Worm (Caenorhabditis elegans) whole organism, late embryonic: ENCODE data around the gene set-12.

Source experiments
- C08G9.2 ChIP-seq: sonication (generic microtip); optimal IDR thresholded peaks from 2 replicates; lab custom pipeline; 2016; ENCODE audit warnings: mild to moderate bottlenecking, missing genetic modification characterization, moderate library complexity, missing compliant biosample characterization
- C38D4.7 ChIP-seq: fragments of 200-800 bp; sonication (Bioruptor generic); optimal IDR thresholded peaks from 2 replicates; lab custom pipeline; 2018; ENCODE audit warnings: mild to moderate bottlenecking, missing genetic modification characterization, moderate library complexity, missing compliant biosample characterization
- K09A11.1 ChIP-seq: sonication (generic microtip); optimal IDR thresholded peaks from 2 replicates; lab custom pipeline; 2017; ENCODE audit warnings: antibody characterized with exemption, mild to moderate bottlenecking, missing genetic modification characterization, missing compliant biosample characterization; ENCODE audit not compliant: insufficient read depth
- ahr-1 ChIP-seq: sonication (generic microtip); optimal IDR thresholded peaks from 2 replicates; lab custom pipeline; 2016; ENCODE audit warnings: missing genetic modification characterization, missing compliant biosample characterization
- ceh-22 ChIP-seq: sonication (generic microtip); optimal IDR thresholded peaks from 2 replicates; lab custom pipeline; 2017; ENCODE audit warnings: missing biosample characterization, missing genetic modification characterization
- ceh-30 ChIP-seq: fragments of 150-350 bp; optimal IDR thresholded peaks from 2 replicates; lab custom pipeline; 2014; ENCODE audit warnings: missing biosample characterization, missing genetic modification characterization
- ceh-45 ChIP-seq: fragments of 200-800 bp; sonication (Bioruptor generic); IDR thresholded peaks from 2 replicates; pipeline ENCODE4 v1.3.6; 2022; ENCODE audit warnings: missing genetic modification reagents, missing genetic modification characterization, missing compliant biosample characterization
- ceh-48 ChIP-seq: sonication (generic microtip); optimal IDR thresholded peaks from 2 replicates; lab custom pipeline; 2016; ENCODE audit warnings: missing genetic modification characterization, inconsistent platforms, missing compliant biosample characterization
- ceh-6 ChIP-seq: fragments of 200-800 bp; sonication (Bioruptor generic); optimal IDR thresholded peaks from 2 replicates; lab custom pipeline; 2018; ENCODE audit warnings: mild to moderate bottlenecking, missing genetic modification characterization, missing compliant biosample characterization
- ceh-9 ChIP-seq: sonication (generic microtip); optimal IDR thresholded peaks from 2 replicates; lab custom pipeline; 2016; ENCODE audit warnings: mild to moderate bottlenecking, missing genetic modification characterization, inconsistent platforms, missing compliant biosample characterization
- dve-1 ChIP-seq: sonication (generic microtip); optimal IDR thresholded peaks from 2 replicates; lab custom pipeline; 2017; ENCODE audit warnings: antibody characterized with exemption, mild to moderate bottlenecking, missing genetic modification characterization, missing compliant biosample characterization
- elt-2 ChIP-seq: sonication (generic microtip); optimal IDR thresholded peaks from 2 replicates; lab custom pipeline; 2016; ENCODE audit warnings: missing genetic modification reagents, missing genetic modification characterization, missing compliant biosample characterization
- elt-4 ChIP-seq: sonication (generic microtip); optimal IDR thresholded peaks from 2 replicates; lab custom pipeline; 2016; ENCODE audit warnings: missing genetic modification characterization, missing compliant biosample characterization
- eyg-1 ChIP-seq: sonication (generic microtip); optimal IDR thresholded peaks from 2 replicates; lab custom pipeline; 2016; ENCODE audit warnings: missing genotype, missing genetic modification characterization, missing compliant biosample characterization
- gmeb-2 ChIP-seq: sonication (generic microtip); optimal IDR thresholded peaks from 2 replicates; lab custom pipeline; 2016; ENCODE audit warnings: missing genetic modification characterization, inconsistent platforms, missing compliant biosample characterization
- hlh-13 ChIP-seq: fragments of 200-800 bp; sonication (Bioruptor generic); optimal IDR thresholded peaks from 2 replicates; lab custom pipeline; 2018; ENCODE audit warnings: mild to moderate bottlenecking, missing genetic modification characterization, missing compliant biosample characterization
- hlh-30 ChIP-seq: sonication (generic microtip); optimal IDR thresholded peaks from 2 replicates; lab custom pipeline; 2017; ENCODE audit warnings: antibody characterized with exemption, missing genetic modification characterization, missing compliant biosample characterization; ENCODE audit not compliant: insufficient read depth
- hlh-6 ChIP-seq: sonication (generic microtip); optimal IDR thresholded peaks from 2 replicates; lab custom pipeline; 2016; ENCODE audit warnings: missing genotype, missing genetic modification characterization, missing compliant biosample characterization
- hlh-8 ChIP-seq: sonication (generic microtip); optimal IDR thresholded peaks from 2 replicates; lab custom pipeline; 2016; ENCODE audit warnings: missing genotype, missing genetic modification characterization, missing compliant biosample characterization
- lim-6 ChIP-seq: sonication (generic microtip); optimal IDR thresholded peaks from 2 replicates; lab custom pipeline; 2016; ENCODE audit warnings: missing genetic modification characterization, missing compliant biosample characterization
- madf-2 ChIP-seq: sonication (generic microtip); optimal IDR thresholded peaks from 2 replicates; lab custom pipeline; 2017; ENCODE audit warnings: missing genetic modification characterization, missing compliant biosample characterization
- mec-3 ChIP-seq: sonication (generic microtip); optimal IDR thresholded peaks from 2 replicates; lab custom pipeline; 2016; ENCODE audit warnings: borderline replicate concordance, missing genetic modification characterization, missing compliant biosample characterization
- nfya-1 ChIP-seq: sonication (generic microtip); optimal IDR thresholded peaks from 2 replicates; lab custom pipeline; 2017; ENCODE audit warnings: missing genetic modification characterization, mild to moderate bottlenecking, missing compliant biosample characterization, antibody characterized with exemption, moderate library complexity
- nhr-11 ChIP-seq: fragments of 150-350 bp; optimal IDR thresholded peaks from 2 replicates; lab custom pipeline; 2014; ENCODE audit warnings: missing biosample characterization, missing genetic modification characterization
- odd-2 ChIP-seq: sonication (generic microtip); optimal IDR thresholded peaks from 2 replicates; lab custom pipeline; 2017; ENCODE audit warnings: antibody characterized with exemption, mild to moderate bottlenecking, missing genetic modification characterization, missing compliant biosample characterization
- pag-3 ChIP-seq: sonication (generic microtip); optimal IDR thresholded peaks from 2 replicates; lab custom pipeline; 2016; ENCODE audit warnings: missing compliant biosample characterization, missing genetic modification characterization, borderline replicate concordance
- pat-9 ChIP-seq: fragments of 200-800 bp; sonication (Bioruptor generic); optimal IDR thresholded peaks from 2 replicates; lab custom pipeline; 2018; ENCODE audit warnings: mild to moderate bottlenecking, missing genetic modification characterization, moderate library complexity, missing compliant biosample characterization
- pha-4 ChIP-seq: fragments of 150-350 bp; optimal IDR thresholded peaks from 2 replicates; lab custom pipeline; 2018; ENCODE audit warnings: missing biosample characterization, missing genetic modification reagents, missing genetic modification characterization
- pqm-1 ChIP-seq: sonication (generic microtip); optimal IDR thresholded peaks from 2 replicates; lab custom pipeline; 2016; ENCODE audit warnings: missing genetic modification characterization, missing compliant biosample characterization
- pros-1 ChIP-seq: fragments of 150-350 bp; optimal IDR thresholded peaks from 2 replicates; lab custom pipeline; 2014; ENCODE audit warnings: missing biosample characterization, missing genetic modification reagents, missing genetic modification characterization
- ref-2 ChIP-seq: sonication (generic microtip); optimal IDR thresholded peaks from 2 replicates; lab custom pipeline; 2016; ENCODE audit warnings: missing genetic modification characterization, missing compliant biosample characterization
- sdc-2 ChIP-seq: sonication (generic microtip); optimal IDR thresholded peaks from 2 replicates; lab custom pipeline; 2016; ENCODE audit warnings: missing genotype, missing genetic modification characterization, missing compliant biosample characterization
- sox-2 ChIP-seq: fragments of 200-800 bp; sonication (Bioruptor generic); IDR thresholded peaks from 2 replicates; pipeline ENCODE4 v1.3.6; 2022; ENCODE audit warnings: missing genetic modification reagents, missing genetic modification characterization, missing compliant biosample characterization
- syd-9 ChIP-seq: sonication (generic microtip); optimal IDR thresholded peaks from 2 replicates; lab custom pipeline; 2016; ENCODE audit warnings: mild to moderate bottlenecking, missing genetic modification characterization, moderate library complexity, missing compliant biosample characterization
- tbx-2 ChIP-seq: sonication (generic microtip); optimal IDR thresholded peaks from 2 replicates; lab custom pipeline; 2016; ENCODE audit warnings: missing genetic modification characterization, missing compliant biosample characterization
- unc-3 ChIP-seq, 2 experiments: fragments of 200-800 bp in 1 of 2; sonication (Bioruptor generic) in 1 of 2; sonication (generic microtip) in 1 of 2; conservative IDR thresholded peaks in 1 of 2; optimal IDR thresholded peaks in 1 of 2; 2 replicates each; pipeline versions ENCODE4 v1.3.6 to Lab custom; 2016 to 2022; ENCODE audit warnings: missing compliant biosample characterization in 2 of 2, missing genetic modification characterization in 2 of 2, missing genetic modification reagents in 1 of 2
- unc-42 ChIP-seq: sonication (generic microtip); optimal IDR thresholded peaks from 2 replicates; lab custom pipeline; 2016; ENCODE audit warnings: missing genotype, missing genetic modification characterization, missing compliant biosample characterization
- unc-55 ChIP-seq: sonication (generic microtip); optimal IDR thresholded peaks from 2 replicates; lab custom pipeline; 2017; ENCODE audit warnings: missing biosample characterization, missing genetic modification reagents, missing genetic modification characterization
- unc-86 ChIP-seq: sonication (generic microtip); optimal IDR thresholded peaks from 2 replicates; lab custom pipeline; 2016; ENCODE audit warnings: missing genetic modification characterization, missing compliant biosample characterization
- zip-5 ChIP-seq: sonication (generic microtip); optimal IDR thresholded peaks from 2 replicates; lab custom pipeline; 2016; ENCODE audit warnings: missing genetic modification characterization, missing compliant biosample characterization

Gene set-12

DNA sequence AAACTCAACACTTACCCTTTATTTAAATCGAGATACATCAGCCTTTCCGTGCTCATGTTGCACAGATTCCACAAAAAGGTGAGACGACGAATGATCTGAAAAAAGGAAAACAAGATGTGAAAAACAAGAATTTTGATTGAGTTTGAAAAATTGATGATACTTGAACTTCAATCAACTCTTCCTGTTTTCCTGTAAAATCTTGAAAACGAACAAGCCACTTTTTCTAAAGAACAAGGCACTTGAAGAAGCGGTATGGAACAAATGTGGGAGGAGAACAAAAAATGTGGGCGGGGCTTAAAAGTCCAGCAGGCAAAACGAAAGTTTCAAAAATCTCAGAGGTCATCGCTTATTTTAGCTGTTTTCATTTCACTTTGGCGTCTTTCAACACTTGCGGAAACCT is 29.0 kb downstream of the set-12 start, which contains the start of gene kvs-1:
Gene kvs-1, minus strand, starts transcription at position 101 of the 400 bp plus-strand sequence.
- TF ChIP-seq gmeb-2 (tag; lab: Kevin White, UChicago) = no peak
- no peak for TF ChIP-seq elt-2 (tag; lab: Kevin White, UChicago)
- TF ChIP-seq ref-2 = no peak
- TF ChIP-seq ahr-1 (tag; lab: Kevin White, UChicago) = no peak
- TF ChIP-seq eyg-1 (tag; lab: Kevin White, UChicago) = no peak
- no peak for TF ChIP-seq odd-2
- no peak for TF ChIP-seq zip-5
- no peak for TF ChIP-seq C38D4.7 (GFP tag; lab: Kevin White, UChicago)
- TF ChIP-seq unc-55 = no peak
- no peak for TF ChIP-seq nfya-1 (tag; lab: Kevin White, UChicago)
- TF ChIP-seq ceh-45 (GFP tag; lab: Robert Waterston, UW) = no peak
- no peak for TF ChIP-seq madf-2 (tag; lab: Kevin White, UChicago)
- no peak for TF ChIP-seq pag-3 (tag; lab: Kevin White, UChicago)
- TF ChIP-seq hlh-30 (tag; lab: Kevin White, UChicago) = no peak
- no peak for TF ChIP-seq pqm-1
- no peak for TF ChIP-seq hlh-13 (GFP tag; lab: Kevin White, UChicago)
- TF ChIP-seq, all 69 proteins: peak for 0

ce11 chrX:7703863-7704262 is 32.2 kb downstream of the set-12 start:
- TF ChIP-seq dve-1 (tag; lab: Kevin White, UChicago) (no peak), eyg-1 (tag; lab: Kevin White, UChicago) (no peak), tbx-2 (tag; lab: Kevin White, UChicago) (no peak), ceh-30 (tag; lab: Kevin White, UChicago) (no peak), elt-4 (tag; lab: Kevin White, UChicago) (no peak), ceh-22 (tag; lab: Kevin White, UChicago) (no peak), sox-2 (GFP tag; lab: Robert Waterston, UW) (no peak), ceh-9 (tag; lab: Kevin White, UChicago) (no peak), ahr-1 (tag; lab: Kevin White, UChicago) (no peak), ceh-48 (tag; lab: Kevin White, UChicago) (no peak), syd-9 (tag; lab: Kevin White, UChicago) (no peak), pag-3 (tag; lab: Kevin White, UChicago) (no peak), hlh-13 (GFP tag; lab: Kevin White, UChicago) (no peak), unc-42 (no peak), pat-9 (tag; lab: Kevin White, UChicago) (no peak), hlh-8 (tag; lab: Kevin White, UChicago) (no peak)

- TF ChIP-seq ceh-6 (GFP tag; lab: Kevin White, UChicago) (no peak), K09A11.1 (tag; lab: Kevin White, UChicago) (no peak), unc-3 (GFP tag; conservative IDR thresholded peaks at IDR 0.05; lab: Robert Waterston, UW) (no peak), unc-3 (tag; optimal IDR thresholded peaks at IDR 0.05; lab: Kevin White, UChicago) (no peak), unc-86 (tag; lab: Kevin White, UChicago) (no peak), nhr-11 (tag; lab: Kevin White, UChicago) (no peak), mec-3 (tag; lab: Kevin White, UChicago) (no peak), unc-42 (no peak), pros-1 (tag; lab: Kevin White, UChicago) (no peak), zip-5 (no peak), hlh-8 (tag; lab: Kevin White, UChicago) (no peak), hlh-6 (no peak), lim-6 (tag; lab: Kevin White, UChicago) (no peak), sdc-2 (no peak), pha-4 (tag; lab: Kevin White, UChicago) (no peak), C08G9.2 (tag; lab: Kevin White, UChicago) (no peak), syd-9 (tag; lab: Kevin White, UChicago) (no peak)
- TF ChIP-seq, all 69 proteins: peak for 0
Observed at ce11 chrX:7689570-7689969, 46.5 kb downstream of the set-12 start.
